Fruit fly (Drosophila melanogaster): ENCODE results near the gene nrv1.

nrv1 gene

dm6 chr2L:6819230-6820049, 32.8 kb upstream of the nrv1 start (continued):
- no peak for TF ChIP-seq Scr (GFP tag; IDR thresholded peaks at IDR 0.05; ENCODE audit: partially characterized antibody)
- no peak for TF ChIP-seq slp2 (GFP tag; optimal IDR thresholded peaks at IDR 0.05)
- no peak for TF ChIP-seq CG7786 (GFP tag; optimal IDR thresholded peaks at IDR 0.05)
- no peak for TF ChIP-seq Mad (GFP tag; optimal IDR thresholded peaks at IDR 0.05)
- TF ChIP-seq Fer2 (tag; optimal IDR thresholded peaks at IDR 0.05) = no peak
- peak; percentile 57 for TF ChIP-seq CG4424 (GFP tag; optimal IDR thresholded peaks at IDR 0.05)
- TF ChIP-seq pan (optimal IDR thresholded peaks at IDR 0.05) = no peak
- peak in 1 of 2 experiments; percentile 4 for TF ChIP-seq pan (GFP tag; optimal IDR thresholded peaks at IDR 0.05 in 1 of 2, IDR thresholded peaks at IDR 0.05 in 1 of 2)
- no peak for TF ChIP-seq gcm (GFP tag; optimal IDR thresholded peaks at IDR 0.05)
- no peak for TF ChIP-seq CG10543 (GFP tag; optimal IDR thresholded peaks at IDR 0.05)
- TF ChIP-seq z (GFP tag; IDR thresholded peaks at IDR 0.05) = no peak
- TF ChIP-seq dm (GFP tag; optimal IDR thresholded peaks at IDR 0.05) = no peak
- no peak for TF ChIP-seq ttk (GFP tag; IDR thresholded peaks at IDR 0.05)
- TF ChIP-seq CG7839 (tag; optimal IDR thresholded peaks at IDR 0.05) = peak; percentile 49
- no peak for TF ChIP-seq CG31365 (tag; optimal IDR thresholded peaks at IDR 0.05)
- TF ChIP-seq Hr51 (GFP tag; optimal IDR thresholded peaks at IDR 0.05) = peak in 1 of 2 experiments; percentile 43
- TF ChIP-seq CG3847 (GFP tag; IDR thresholded peaks at IDR 0.05) = 0 out of 2 replicates have a peak, but pooled peaks have one; percentile 15
- peak in 1 of 2 experiments; percentile 55 for TF ChIP-seq bsh (GFP tag; optimal IDR thresholded peaks at IDR 0.05)
- TF ChIP-seq CG10209 (GFP tag; optimal IDR thresholded peaks at IDR 0.05) = peak; percentile 43
- TF ChIP-seq Bteb2 (GFP tag; optimal IDR thresholded peaks at IDR 0.05) = no peak
- no peak for TF ChIP-seq CG17328 (GFP tag; IDR thresholded peaks at IDR 0.05)
- TF ChIP-seq CG34422 (GFP tag; IDR thresholded peaks at IDR 0.05) = peak; percentile 33; the same call in 1 of the 3 replicates
- TF ChIP-seq Meics (GFP tag; optimal IDR thresholded peaks at IDR 0.05) = peak; percentile 35
- TF ChIP-seq org-1 (GFP tag; optimal IDR thresholded peaks at IDR 0.05) = no peak
- peak; percentile 27 for TF ChIP-seq CG4820 (GFP tag; optimal IDR thresholded peaks at IDR 0.05)
- peak in 1 of 2 experiments; percentile 10 for TF ChIP-seq dpn (GFP tag; optimal IDR thresholded peaks at IDR 0.05)
- no peak for TF ChIP-seq MESR4 (GFP tag; optimal IDR thresholded peaks at IDR 0.05)
- peak; percentile 66 for TF ChIP-seq gem (tag; optimal IDR thresholded peaks at IDR 0.05)
- no peak for TF ChIP-seq CG8290 (GFP tag; optimal IDR thresholded peaks at IDR 0.05)
- no peak for TF ChIP-seq CG8290 (tag; optimal IDR thresholded peaks at IDR 0.05)
- no peak for TF ChIP-seq gsb (GFP tag; IDR thresholded peaks at IDR 0.05)
- TF ChIP-seq CG15601 (tag; optimal IDR thresholded peaks at IDR 0.05) = peak; percentile 53
- no peak for TF ChIP-seq nau (GFP tag; optimal IDR thresholded peaks at IDR 0.05)
- no peak for TF ChIP-seq CG3281 (GFP tag; optimal IDR thresholded peaks at IDR 0.05)
- no peak for TF ChIP-seq CG32772 (GFP tag; IDR thresholded peaks at IDR 0.05)
- TF ChIP-seq slou (GFP tag; optimal IDR thresholded peaks at IDR 0.05) = no peak
- TF ChIP-seq CG4730 (GFP tag; IDR thresholded peaks at IDR 0.05) = no peak
- TF ChIP-seq Fer1 (GFP tag; optimal IDR thresholded peaks at IDR 0.05) = no peak
- peak; percentile 55 for TF ChIP-seq CG11504 (tag; optimal IDR thresholded peaks at IDR 0.05)
- TF ChIP-seq D (optimal IDR thresholded peaks at IDR 0.05) = no peak
- peak; percentile 34 for TF ChIP-seq D (GFP tag; optimal IDR thresholded peaks at IDR 0.05)
- TF ChIP-seq tll (GFP tag; optimal IDR thresholded peaks at IDR 0.05) = no peak
- peak; percentile 62 for TF ChIP-seq CG9727 (GFP tag; optimal IDR thresholded peaks at IDR 0.05)
- TF ChIP-seq ind (GFP tag; optimal IDR thresholded peaks at IDR 0.05) = peak; percentile 10
- TF ChIP-seq CG16779 (GFP tag; IDR thresholded peaks at IDR 0.05) = no peak
- TF ChIP-seq gcm2 (GFP tag; optimal IDR thresholded peaks at IDR 0.05) = no peak
- TF ChIP-seq gfzf (GFP tag; optimal IDR thresholded peaks at IDR 0.05) = no peak
- peak; percentile 21 for TF ChIP-seq Hsf (GFP tag; optimal IDR thresholded peaks at IDR 0.05)
- peak; percentile 52 for TF ChIP-seq CG2120 (GFP tag; optimal IDR thresholded peaks at IDR 0.05)
- TF ChIP-seq ken (GFP tag; IDR thresholded peaks at IDR 0.05) = no peak
